3 fruit fly cellular contexts compared by ENCODE assay signal in the genomic region with DNA sequence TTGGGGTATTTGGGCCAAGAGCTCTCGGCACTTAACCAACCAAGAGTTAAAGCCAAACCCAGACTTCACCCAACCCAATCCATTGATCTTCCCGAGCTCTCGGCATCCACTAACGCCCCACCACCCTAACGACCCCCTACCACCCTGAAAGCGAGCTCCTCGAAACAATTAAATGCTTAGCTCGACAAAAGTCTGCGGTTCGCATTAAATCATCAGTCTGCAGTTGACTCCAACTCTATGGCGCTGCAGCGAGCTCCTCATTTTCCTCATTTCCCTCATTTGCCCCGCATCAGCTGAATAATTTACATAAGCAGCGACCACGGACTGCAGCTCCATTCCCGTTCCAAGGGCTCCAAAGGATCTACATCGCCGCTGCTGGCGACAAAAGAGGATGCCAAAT.
TF ChIP-seq lines count a peak whose summit lies in the region.

No protein-coding gene starts in this region.

- TF ChIP-seq CTCF in whole organism, embryonic (GFP tag; optimal IDR thresholded peaks at IDR 0.05; lab: Kevin White, UChicago) = no peak

TF ChIP-seq in whole organism, adult, 20 proteins besides CTCF, POLR2A, EP300 and RAD21:
- no peak for TF ChIP-seq Crg-1 (GFP tag; optimal IDR thresholded peaks at IDR 0.05; lab: Kevin White, UChicago)
- TF ChIP-seq kay (GFP tag; lab: Kevin White, UChicago; ENCODE audit: borderline replicate concordance) = no peak
- TF ChIP-seq CG12768 (GFP tag; optimal IDR thresholded peaks at IDR 0.05; lab: Kevin White, UChicago) = no peak
- TF ChIP-seq tj (GFP tag; optimal IDR thresholded peaks at IDR 0.05; lab: Kevin White, UChicago) = peak; percentile 65
- no peak for TF ChIP-seq Mnt (GFP tag; optimal IDR thresholded peaks at IDR 0.05; lab: Kevin White, UChicago)
- TF ChIP-seq ovo (GFP tag; optimal IDR thresholded peaks at IDR 0.05; lab: Kevin White, UChicago) = no peak

TF ChIP-seq in whole organism, embryonic, 481 proteins besides CTCF, POLR2A, EP300 and RAD21:
- TF ChIP-seq tup (GFP tag; optimal IDR thresholded peaks at IDR 0.05; lab: Kevin White, UChicago) (no peak), Ets65A (GFP tag; lab: Kevin White, UChicago) (peak; percentile 61), CG34376 (GFP tag; optimal IDR thresholded peaks at IDR 0.05; lab: Kevin White, UChicago) (no peak), Hsf (GFP tag; optimal IDR thresholded peaks at IDR 0.05; lab: Kevin White, UChicago) (no peak), exex (tag; optimal IDR thresholded peaks at IDR 0.05; lab: Kevin White, UChicago) (no peak), CG30020 (tag; optimal IDR thresholded peaks at IDR 0.05; lab: Kevin White, UChicago) (no peak)
TF ChIP-seq in whole organism, embryonic: peak in this region for 1.

TF ChIP-seq in whole organism, prepupa, 60 proteins besides CTCF, POLR2A, EP300 and RAD21:
- no peak for TF ChIP-seq Hr39 (GFP tag; optimal IDR thresholded peaks at IDR 0.05; lab: Kevin White, UChicago)
- TF ChIP-seq Smox (GFP tag; optimal IDR thresholded peaks at IDR 0.05; lab: Kevin White, UChicago) = no peak
- 0 out of 3 replicates have a peak, but pooled peaks have one; percentile 14 for TF ChIP-seq CG6163 (GFP tag; IDR thresholded peaks at IDR 0.05; lab: Robert Waterston, UW)
- TF ChIP-seq net (GFP tag; optimal IDR thresholded peaks at IDR 0.05; lab: Kevin White, UChicago) = no peak
- no peak for TF ChIP-seq Eip75B (GFP tag; optimal IDR thresholded peaks at IDR 0.05; lab: Kevin White, UChicago)
